Worm (Caenorhabditis elegans) whole organism, L4 larva: ENCODE data around the gene dac-1.

Experiments
- F10B5.3 ChIP-seq: sonication (generic microtip); optimal IDR thresholded peaks from 2 replicates; lab custom pipeline; 2016; ENCODE audit warnings: mild to moderate bottlenecking, missing genetic modification characterization, missing compliant biosample characterization
- F26F4.8 ChIP-seq: fragments of 200-800 bp; sonication (Bioruptor generic); conservative IDR thresholded peaks from 2 replicates; pipeline ENCODE4 v1.3.6; 2022; ENCODE audit warnings: missing genetic modification characterization, missing compliant biosample characterization
- R02D3.7 ChIP-seq: fragments of 150-350 bp; sonication (generic microtip); optimal IDR thresholded peaks from 3 replicates; lab custom pipeline; 2014; ENCODE audit warnings: missing biosample characterization, missing genetic modification characterization
- T20F7.1 ChIP-seq: fragments of 200-800 bp; sonication (Bioruptor generic); optimal IDR thresholded peaks from 2 replicates; lab custom pipeline; 2018; ENCODE audit warnings: mild to moderate bottlenecking, missing genetic modification characterization, missing compliant biosample characterization
- ZK546.5 ChIP-seq, 2 experiments: sonication (generic microtip); optimal IDR thresholded peaks; 2 replicates each; lab custom pipeline; 2017; ENCODE audit warnings: missing biosample characterization in 2 of 2, missing genetic modification characterization in 2 of 2
- aha-1 ChIP-seq: fragments of 150-350 bp; peaks from one replicate; lab custom pipeline; 2014; ENCODE audit warnings: missing biosample characterization, missing genetic modification characterization
- ama-1 ChIP-seq: fragments of 150-350 bp; optimal IDR thresholded peaks from 2 replicates; lab custom pipeline; 2014; ENCODE audit warnings: inconsistent platforms, mixed read lengths
- attf-4 ChIP-seq: sonication (generic microtip); optimal IDR thresholded peaks from 3 replicates; lab custom pipeline; 2017; ENCODE audit warnings: missing biosample characterization, missing genetic modification characterization
- ceh-28 ChIP-seq: fragments of 150-350 bp; optimal IDR thresholded peaks from 2 replicates; lab custom pipeline; 2014; ENCODE audit warnings: missing biosample characterization, missing genetic modification reagents, missing genetic modification characterization
- ceh-62 ChIP-seq: sonication (generic microtip); optimal IDR thresholded peaks from 2 replicates; lab custom pipeline; 2017; ENCODE audit warnings: missing biosample characterization, missing genetic modification characterization
- ceh-82 ChIP-seq: sonication (generic microtip); optimal IDR thresholded peaks from 2 replicates; lab custom pipeline; 2017; ENCODE audit warnings: missing biosample characterization, missing genetic modification characterization
- daf-16 ChIP-seq, 3 experiments: sonication (generic microtip); optimal IDR thresholded peaks; 2 replicates each; lab custom pipeline; 2016 to 2017; ENCODE audit warnings: missing genetic modification characterization in 3 of 3, missing genetic modification reagents in 3 of 3, mild to moderate bottlenecking in 2 of 3, missing compliant biosample characterization in 2 of 3, missing biosample characterization in 1 of 3, moderate library complexity in 1 of 3
- dmd-6 ChIP-seq: fragments of 200-800 bp; sonication (Bioruptor generic); IDR thresholded peaks from 2 replicates; pipeline ENCODE4 v1.3.6; 2022; ENCODE audit warnings: missing genetic modification reagents, missing genetic modification characterization, missing compliant biosample characterization
- dpl-1 ChIP-seq: fragments of 150-350 bp; optimal IDR thresholded peaks from 2 replicates; lab custom pipeline; 2014; ENCODE audit warnings: missing biosample characterization, missing genetic modification reagents, missing genetic modification characterization
- duxl-1 ChIP-seq: sonication (generic microtip); optimal IDR thresholded peaks from 2 replicates; lab custom pipeline; 2016; ENCODE audit warnings: mild to moderate bottlenecking, missing genetic modification characterization, moderate library complexity, missing compliant biosample characterization; ENCODE audit not compliant: poor library complexity
- dve-1 ChIP-seq: sonication (generic microtip); optimal IDR thresholded peaks from 2 replicates; lab custom pipeline; 2017; ENCODE audit warnings: antibody characterized with exemption, mild to moderate bottlenecking, missing genetic modification characterization, missing compliant biosample characterization; ENCODE audit not compliant: insufficient read depth
- egl-27 ChIP-seq: sonication (generic microtip); optimal IDR thresholded peaks from 3 replicates; lab custom pipeline; 2017; ENCODE audit warnings: missing biosample characterization, missing genetic modification reagents, missing genetic modification characterization
- hif-1 ChIP-seq, 2 experiments: sonication (generic microtip); optimal IDR thresholded peaks; 2 replicates each; lab custom pipeline; 2016 to 2017; ENCODE audit warnings: missing compliant biosample characterization in 2 of 2, missing genetic modification characterization in 2 of 2, missing genetic modification reagents in 2 of 2, missing genotype in 2 of 2, mild to moderate bottlenecking in 1 of 2
- hlh-11 ChIP-seq: fragments of 200-800 bp; sonication (Bioruptor generic); optimal IDR thresholded peaks from 2 replicates; lab custom pipeline; 2018; ENCODE audit warnings: mild to moderate bottlenecking, missing genetic modification characterization, missing compliant biosample characterization
- hlh-30 ChIP-seq: sonication (generic microtip); optimal IDR thresholded peaks from 2 replicates; lab custom pipeline; 2017; ENCODE audit warnings: antibody characterized with exemption, mild to moderate bottlenecking, missing genetic modification characterization, missing compliant biosample characterization; ENCODE audit not compliant: insufficient read depth
- lim-7 ChIP-seq: fragments of 200-800 bp; sonication (Bioruptor generic); IDR thresholded peaks from 2 replicates; pipeline ENCODE4 v1.3.6; 2022; ENCODE audit warnings: missing genetic modification characterization, missing compliant biosample characterization
- lin-13 ChIP-seq: fragments of 150-350 bp; optimal IDR thresholded peaks from 2 replicates; lab custom pipeline; 2014; ENCODE audit warnings: missing biosample characterization, missing genetic modification reagents, missing genetic modification characterization
- lin-15B ChIP-seq: fragments of 150-350 bp; sonication (generic microtip); optimal IDR thresholded peaks from 3 replicates; lab custom pipeline; 2014; ENCODE audit warnings: missing biosample characterization, missing genetic modification characterization
- lin-38 ChIP-seq: fragments of 200-800 bp; sonication (Bioruptor generic); IDR thresholded peaks from 2 replicates; pipeline ENCODE4 v1.3.6; 2022; ENCODE audit warnings: missing genetic modification reagents, missing genetic modification characterization, missing compliant biosample characterization
- lin-39 ChIP-seq: fragments of 150-350 bp; optimal IDR thresholded peaks from 2 replicates; lab custom pipeline; 2014; ENCODE audit warnings: missing biosample characterization, missing genetic modification reagents, missing genetic modification characterization
- lsy-2 ChIP-seq, 2 experiments: fragments of 150-350 bp in 1 of 2; sonication (generic microtip) in 1 of 2; optimal IDR thresholded peaks; 2 replicates each; lab custom pipeline; 2014 to 2017; ENCODE audit warnings: missing biosample characterization in 2 of 2, missing genetic modification characterization in 2 of 2
- madf-9 ChIP-seq: fragments of 200-800 bp; sonication (Bioruptor generic); conservative IDR thresholded peaks from 2 replicates; pipeline ENCODE4 v1.3.6; 2022; ENCODE audit warnings: missing genetic modification reagents, missing genetic modification characterization, missing compliant biosample characterization
- mep-1 ChIP-seq: fragments of 150-350 bp; sonication (generic microtip); optimal IDR thresholded peaks from 3 replicates; lab custom pipeline; 2014; ENCODE audit warnings: missing biosample characterization, missing genetic modification characterization
- mes-2 ChIP-seq: sonication (generic microtip); optimal IDR thresholded peaks from 2 replicates; lab custom pipeline; 2016; ENCODE audit warnings: missing genotype, mild to moderate bottlenecking, missing genetic modification characterization, missing compliant biosample characterization; ENCODE audit not compliant: poor library complexity, severe bottlenecking
- nhr-10 ChIP-seq: fragments of 150-350 bp; optimal IDR thresholded peaks from 2 replicates; lab custom pipeline; 2014; ENCODE audit warnings: missing biosample characterization, missing genetic modification characterization
- nhr-102 ChIP-seq: sonication (generic microtip); optimal IDR thresholded peaks from 2 replicates; lab custom pipeline; 2016; ENCODE audit warnings: mild to moderate bottlenecking, missing genetic modification characterization, moderate library complexity, missing compliant biosample characterization
- nhr-11 ChIP-seq: fragments of 150-350 bp; optimal IDR thresholded peaks from 2 replicates; lab custom pipeline; 2014; ENCODE audit warnings: missing biosample characterization, missing genetic modification characterization
- nhr-237 ChIP-seq: sonication (generic microtip); optimal IDR thresholded peaks from 2 replicates; lab custom pipeline; 2017; ENCODE audit warnings: missing biosample characterization, missing genetic modification characterization
- nhr-28 ChIP-seq: fragments of 150-350 bp; optimal IDR thresholded peaks from 2 replicates; lab custom pipeline; 2014; ENCODE audit warnings: missing biosample characterization, missing genetic modification characterization
- nhr-42 ChIP-seq: fragments of 200-800 bp; sonication (Bioruptor generic); IDR thresholded peaks from 2 replicates; pipeline ENCODE4 v1.3.6; 2022; ENCODE audit warnings: missing genetic modification characterization, missing compliant biosample characterization
- nhr-6 ChIP-seq: fragments of 150-350 bp; optimal IDR thresholded peaks from 2 replicates; lab custom pipeline; 2014; ENCODE audit warnings: missing biosample characterization, missing genetic modification characterization
- nhr-77 ChIP-seq: fragments of 150-350 bp; optimal IDR thresholded peaks from 2 replicates; lab custom pipeline; 2014; ENCODE audit warnings: missing biosample characterization, missing genetic modification characterization
- pha-4 ChIP-seq, 2 experiments: fragments of 150-350 bp in 1 of 2; fragments of 200-800 bp in 1 of 2; sonication (Bioruptor generic) in 1 of 2; IDR thresholded peaks in 1 of 2; optimal IDR thresholded peaks in 1 of 2; 2 replicates each; pipeline versions ENCODE4 v1.3.6 to Lab custom; 2014 to 2022; ENCODE audit warnings: missing genetic modification characterization in 2 of 2, missing genetic modification reagents in 2 of 2, missing biosample characterization in 1 of 2, missing compliant biosample characterization in 1 of 2
- pqm-1 ChIP-seq: sonication (generic microtip); optimal IDR thresholded peaks from 2 replicates; lab custom pipeline; 2017; ENCODE audit warnings: missing biosample characterization, missing genetic modification characterization
- rbr-2 ChIP-seq: sonication (generic microtip); optimal IDR thresholded peaks from 2 replicates; lab custom pipeline; 2016; ENCODE audit warnings: missing genotype, missing genetic modification characterization, missing compliant biosample characterization
- unc-130 ChIP-seq: sonication (generic microtip); optimal IDR thresholded peaks from 2 replicates; lab custom pipeline; 2016; ENCODE audit warnings: missing genetic modification reagents, missing genetic modification characterization, missing compliant biosample characterization
- unc-39 ChIP-seq: sonication (generic microtip); optimal IDR thresholded peaks from 2 replicates; lab custom pipeline; 2017; ENCODE audit warnings: missing biosample characterization, missing genetic modification characterization
- zag-1 ChIP-seq: fragments of 150-350 bp; optimal IDR thresholded peaks from 2 replicates; lab custom pipeline; 2014; ENCODE audit warnings: missing biosample characterization, missing genetic modification characterization
- ztf-11 ChIP-seq: fragments of 150-350 bp; optimal IDR thresholded peaks from 2 replicates; lab custom pipeline; 2014; ENCODE audit warnings: missing biosample characterization, missing genetic modification characterization

The dac-1 gene

DNA sequence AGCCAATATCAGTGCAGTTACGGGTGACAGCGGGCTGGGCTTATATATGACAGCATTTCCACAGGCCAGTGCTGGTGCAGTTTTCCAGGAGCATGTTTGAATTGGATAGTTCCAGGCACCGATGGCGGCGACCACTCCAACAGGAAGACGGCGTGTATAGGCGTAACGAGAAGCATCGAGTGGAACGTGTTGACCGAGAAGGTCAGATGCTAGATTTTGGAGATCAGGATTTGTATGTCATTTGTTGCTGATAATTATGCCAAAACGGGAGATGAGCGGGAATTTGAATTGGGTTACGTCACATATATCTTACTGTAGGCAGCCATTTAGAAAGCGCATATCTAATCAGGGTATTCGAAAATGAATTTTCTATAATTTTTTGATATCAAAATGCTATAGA lies 40.5 kb upstream of the dac-1 start:
- TF ChIP-seq aha-1 (tag; lab: Kevin White, UChicago) = peak; percentile 55
- TF ChIP-seq nhr-102 (tag; lab: Kevin White, UChicago) = no peak
- no peak for TF ChIP-seq lim-7 (GFP tag; lab: Robert Waterston, UW)

DNA sequence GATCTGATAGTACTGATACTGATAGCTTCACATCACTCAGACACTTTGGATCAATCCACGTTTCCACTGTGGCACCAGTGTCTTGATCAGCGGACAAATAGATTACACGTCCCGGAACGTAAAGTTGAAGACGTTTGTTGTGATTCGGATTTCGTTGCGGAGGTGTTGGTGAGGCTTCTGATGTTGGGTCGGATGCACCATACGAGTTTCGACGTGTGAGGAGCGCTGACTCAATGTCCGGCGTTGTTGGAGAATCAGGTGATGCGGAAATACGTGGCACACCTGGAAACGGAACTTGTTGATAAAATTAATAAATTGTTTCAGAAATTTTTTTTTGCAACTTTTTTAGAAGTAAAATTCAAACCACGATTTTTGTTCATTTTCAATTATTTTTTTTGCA lies 37.2 kb upstream of the dac-1 start, which contains the start of gene alh-11:
Gene alh-11 (minus strand): TSS at position 101 of the 400 bp plus-strand sequence.
- TF ChIP-seq lin-13 (GFP tag; lab: Kevin White, UChicago) (no peak), zag-1 (tag; lab: Kevin White, UChicago) (no peak), ceh-62 (tag; lab: Kevin White, UChicago) (no peak), rbr-2 (tag; lab: Kevin White, UChicago) (no peak), nhr-42 (GFP tag; lab: Robert Waterston, UW) (no peak), unc-39 (tag; lab: Kevin White, UChicago) (no peak), ama-1 (no peak), ZK546.5 (tag; optimal IDR thresholded peaks at IDR 0.05; lab: Kevin White, UChicago) (no peak), nhr-237 (tag; lab: Kevin White, UChicago) (no peak), T20F7.1 (no peak)

DNA sequence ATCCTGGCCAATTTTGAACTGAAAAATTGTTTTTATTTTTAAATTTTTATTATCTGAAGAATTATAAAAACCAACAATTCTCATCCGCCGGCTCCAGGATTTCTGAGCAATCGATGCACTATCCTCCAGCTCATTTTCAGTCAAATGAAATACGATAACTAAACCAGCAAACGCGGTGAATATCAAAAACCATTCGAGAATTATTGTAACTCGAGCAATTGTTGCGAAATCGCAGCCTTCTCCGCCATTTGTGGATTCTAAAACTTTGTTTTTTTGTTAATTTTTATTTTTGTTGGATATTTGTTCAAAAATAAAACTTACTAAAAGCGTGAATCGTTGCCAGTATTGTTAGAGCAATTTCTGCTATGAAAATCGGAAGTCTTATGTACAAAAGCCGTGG lies 33.4 kb upstream of the dac-1 start:
- TF ChIP-seq egl-27 (tag; lab: Kevin White, UChicago) (no peak), unc-130 (GFP tag; lab: Kevin White, UChicago) (no peak), lin-38 (GFP tag; lab: Robert Waterston, UW) (peak; percentile 14; the same call in 1 of the 2 replicates), aha-1 (tag; lab: Kevin White, UChicago) (peak; percentile 51), lin-39 (tag; lab: Kevin White, UChicago) (no peak)

DNA sequence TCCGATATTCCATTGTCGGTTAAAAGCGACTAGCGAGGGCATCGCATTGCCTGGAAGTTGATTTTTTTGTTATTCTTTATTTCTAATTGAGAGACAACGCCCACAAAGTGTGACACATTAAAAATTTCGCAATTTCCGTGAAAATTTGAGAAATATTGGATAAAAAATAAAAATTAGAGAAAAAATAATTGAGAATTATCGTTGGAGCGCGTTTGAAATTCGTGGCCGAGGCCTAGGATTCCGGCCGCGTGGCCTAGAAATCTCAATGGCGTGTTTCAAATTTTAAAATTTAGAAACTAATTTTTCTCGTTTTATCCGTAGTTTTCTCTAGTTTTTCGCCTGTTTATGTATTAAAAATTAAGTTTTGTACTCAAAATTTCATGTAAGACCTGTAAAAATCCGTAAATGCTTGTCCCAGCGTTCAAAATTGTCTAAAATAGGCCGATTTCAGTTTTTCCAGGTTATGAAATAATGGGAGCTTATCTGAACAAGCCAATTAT lies 32.6 kb upstream of the dac-1 start, which contains the start of the genes dagl-2 and ppm-1.G:
Gene dagl-2 (minus strand): TSS at position 52 of the 500 bp plus-strand sequence.
Gene ppm-1.G (plus strand): TSS at position 450 of the 500 bp plus-strand sequence.
- no peak for TF ChIP-seq R02D3.7 (tag; lab: Kevin White, UChicago)
- no peak for TF ChIP-seq ztf-11 (tag; lab: Kevin White, UChicago)
- TF ChIP-seq duxl-1 (tag; lab: Kevin White, UChicago) = no peak
- TF ChIP-seq aha-1 (tag; lab: Kevin White, UChicago) = peak; percentile 70
- TF ChIP-seq rbr-2 (tag; lab: Kevin White, UChicago) = peak; percentile 53
- TF ChIP-seq unc-130 (GFP tag; lab: Kevin White, UChicago) = peak; percentile 90
- no peak for TF ChIP-seq nhr-10
- TF ChIP-seq dpl-1 (GFP tag; lab: Kevin White, UChicago) = peak; percentile 72
- TF ChIP-seq ceh-62 (tag; lab: Kevin White, UChicago) = no peak
- peak; percentile 69 for TF ChIP-seq mep-1 (tag; lab: Kevin White, UChicago)
- peak; percentile 9 for TF ChIP-seq pqm-1 (tag; lab: Kevin White, UChicago)
- TF ChIP-seq hif-1 (tag; optimal IDR thresholded peaks at IDR 0.05; lab: Kevin White, UChicago) = peak in 1 of 2 experiments; percentile 82
- peak; percentile 94 for TF ChIP-seq lin-38 (GFP tag; lab: Robert Waterston, UW)
- TF ChIP-seq ama-1 = no peak
- peak; percentile 48; the same call in 1 of the 2 replicates for TF ChIP-seq dmd-6 (GFP tag; lab: Robert Waterston, UW)
- TF ChIP-seq F10B5.3 (tag; lab: Kevin White, UChicago) = no peak
- peak; percentile 19 for TF ChIP-seq hlh-11 (tag; lab: Kevin White, UChicago)
- TF ChIP-seq F26F4.8 (GFP tag; lab: Robert Waterston, UW) = no peak
- peak; percentile 57 for TF ChIP-seq dve-1 (tag; lab: Kevin White, UChicago)
- TF ChIP-seq nhr-77 = peak; percentile 76
- no peak for TF ChIP-seq ceh-28
- TF ChIP-seq daf-16 (GFP tag; optimal IDR thresholded peaks at IDR 0.05; lab: Kevin White, UChicago) = no peak
- peak; percentile 12 for TF ChIP-seq daf-16 (tag; optimal IDR thresholded peaks at IDR 0.05; lab: Kevin White, UChicago)
- TF ChIP-seq madf-9 (GFP tag; lab: Robert Waterston, UW) = no peak; the same call in 1 of the 2 replicates
- peak; percentile 47 for TF ChIP-seq hlh-30 (tag; lab: Kevin White, UChicago)
- no peak for TF ChIP-seq nhr-237 (tag; lab: Kevin White, UChicago)
- peak; percentile 28 for TF ChIP-seq nhr-11 (tag; lab: Kevin White, UChicago)
- peak; percentile 72 for TF ChIP-seq nhr-6 (tag; lab: Kevin White, UChicago)
- TF ChIP-seq ceh-82 (tag; lab: Kevin White, UChicago) = no peak
- peak; percentile 46 to 88 for TF ChIP-seq lsy-2 (tag; optimal IDR thresholded peaks at IDR 0.05; lab: Kevin White, UChicago)
- no peak for TF ChIP-seq attf-4 (tag; lab: Kevin White, UChicago)
- peak; percentile 97 for TF ChIP-seq mes-2
- TF ChIP-seq lin-15B (tag; lab: Kevin White, UChicago) = peak; percentile 36
- TF ChIP-seq nhr-28 (tag; lab: Kevin White, UChicago) = peak; percentile 10
- TF ChIP-seq pha-4 (GFP tag; IDR thresholded peaks at IDR 0.05; lab: Robert Waterston, UW) = no peak
- TF ChIP-seq pha-4 (tag; optimal IDR thresholded peaks at IDR 0.05; lab: Kevin White, UChicago) = peak; percentile 31
